Fruit fly (Drosophila melanogaster) whole organism, embryonic: ENCODE data around the gene CG17111.

ENCODE experiments used
- Bdp1 ChIP-seq: fragments of 200-800 bp; sonication (Bioruptor generic); optimal IDR thresholded peaks from 3 replicates; lab custom pipeline; 2016; ENCODE audit warnings: missing biosample characterization, missing genetic modification characterization
- CG10274 ChIP-seq: fragments of 200-800 bp; sonication (Bioruptor generic); optimal IDR thresholded peaks from 3 replicates; lab custom pipeline; 2017; ENCODE audit warnings: missing biosample characterization, mild to moderate bottlenecking, missing genetic modification characterization
- CG12769 ChIP-seq: fragments of 200-800 bp; sonication (Bioruptor generic); optimal IDR thresholded peaks from 2 replicates; lab custom pipeline; 2019; ENCODE audit warnings: missing biosample characterization, mild to moderate bottlenecking, missing genetic modification characterization, moderate library complexity
- CG13287 ChIP-seq: fragments of 200-800 bp; sonication (Bioruptor generic); IDR thresholded peaks from 2 replicates; pipeline ENCODE4 v1.3.6; 2022; ENCODE audit warnings: missing biosample characterization, missing genetic modification characterization; ENCODE audit not compliant: partially characterized antibody
- CG13775 ChIP-seq: fragments of 200-800 bp; sonication (Bioruptor generic); optimal IDR thresholded peaks from 3 replicates; lab custom pipeline; 2017; ENCODE audit warnings: missing biosample characterization, mild to moderate bottlenecking, missing genetic modification characterization
- CG14014 ChIP-seq: fragments of 200-800 bp; sonication (Bioruptor generic); IDR thresholded peaks from 2 replicates; pipeline ENCODE4 v1.3.6; 2022; ENCODE audit warnings: missing biosample characterization, missing genetic modification characterization
- CG16815 ChIP-seq: fragments of 200-800 bp; sonication (Bioruptor generic); optimal IDR thresholded peaks from 3 replicates; lab custom pipeline; 2017; ENCODE audit warnings: missing biosample characterization, mild to moderate bottlenecking, missing genetic modification characterization
- CG17568 ChIP-seq: fragments of 200-800 bp; sonication (Bioruptor generic); optimal IDR thresholded peaks from 2 replicates; lab custom pipeline; 2018; ENCODE audit warnings: missing biosample characterization, mild to moderate bottlenecking, missing genetic modification characterization, moderate library complexity
- CG3407 ChIP-seq: fragments of 200-800 bp; sonication (Bioruptor generic); optimal IDR thresholded peaks from 2 replicates; lab custom pipeline; 2018; ENCODE audit warnings: missing biosample characterization, mild to moderate bottlenecking, missing genetic modification characterization
- CG34422 ChIP-seq: fragments of 200-800 bp; sonication (Bioruptor generic); IDR thresholded peaks from 3 replicates; pipeline ENCODE4 v1.3.6; 2022; ENCODE audit warnings: missing biosample characterization, missing genetic modification characterization
- CG43689 ChIP-seq: fragments of 200-800 bp; sonication (Bioruptor generic); IDR thresholded peaks from 2 replicates; pipeline ENCODE4 v1.3.6; 2022; ENCODE audit warnings: missing biosample characterization, missing genetic modification characterization
- CG6175 ChIP-seq: fragments of 200-800 bp; sonication (Bioruptor generic); IDR thresholded peaks from 3 replicates; pipeline ENCODE4 v1.3.6; 2022; ENCODE audit warnings: missing biosample characterization, missing genetic modification characterization
- CG7786 ChIP-seq: fragments of 200-800 bp; sonication (Bioruptor generic); optimal IDR thresholded peaks from 2 replicates; lab custom pipeline; 2016; ENCODE audit warnings: missing biosample characterization, missing genetic modification characterization
- CG8924 ChIP-seq: fragments of 200-800 bp; optimal IDR thresholded peaks from 3 replicates; lab custom pipeline; 2019; ENCODE audit warnings: missing biosample characterization, mild to moderate bottlenecking, missing genetic modification characterization, moderate library complexity
- CG9817 ChIP-seq: fragments of 200-800 bp; sonication (Bioruptor generic); optimal IDR thresholded peaks from 2 replicates; lab custom pipeline; 2018; ENCODE audit warnings: missing biosample characterization, mild to moderate bottlenecking, missing genetic modification characterization, moderate library complexity
- Chrac-16 ChIP-seq: fragments of 200-800 bp; sonication (Bioruptor generic); optimal IDR thresholded peaks from 3 replicates; lab custom pipeline; 2016; ENCODE audit warnings: missing biosample characterization, missing genetic modification characterization
- CkIIα-i1 ChIP-seq: fragments of 200-800 bp; sonication (Bioruptor generic); IDR thresholded peaks from 2 replicates; pipeline ENCODE4 v1.3.6; 2022; ENCODE audit warnings: missing biosample characterization, missing genetic modification characterization
- E2f1 ChIP-seq: fragments of 200-800 bp; sonication (Bioruptor generic); IDR thresholded peaks from 2 replicates; pipeline ENCODE4 v1.3.6; 2022; ENCODE audit warnings: missing biosample characterization, missing genetic modification characterization
- Gug ChIP-seq: fragments of 200-800 bp; sonication (Bioruptor generic); IDR thresholded peaks from 4 replicates; pipeline ENCODE4 v1.3.6; 2022; ENCODE audit warnings: missing biosample characterization, missing genetic modification characterization
- H15 ChIP-seq: fragments of 200-800 bp; sonication (Bioruptor generic); IDR thresholded peaks from 3 replicates; pipeline ENCODE4 v1.3.6; 2022; ENCODE audit warnings: missing biosample characterization, missing genetic modification characterization
- H2.0 ChIP-seq: fragments of 200-800 bp; sonication (Bioruptor generic); IDR thresholded peaks from 2 replicates; pipeline ENCODE4 v1.3.6; 2022; ENCODE audit warnings: missing biosample characterization, missing genetic modification characterization
- Mes4 ChIP-seq: fragments of 200-800 bp; sonication (Bioruptor generic); optimal IDR thresholded peaks from 2 replicates; lab custom pipeline; 2016; ENCODE audit warnings: missing biosample characterization, missing genetic modification characterization
- NC2β ChIP-seq: fragments of 200-800 bp; sonication (Bioruptor generic); optimal IDR thresholded peaks from 2 replicates; lab custom pipeline; 2016; ENCODE audit warnings: missing biosample characterization, missing genetic modification characterization
- Optix ChIP-seq: fragments of 200-800 bp; sonication (Bioruptor generic); IDR thresholded peaks from 3 replicates; pipeline ENCODE4 v1.3.6; 2022; ENCODE audit warnings: missing biosample characterization, missing genetic modification characterization
- PHDP ChIP-seq: fragments of 200-800 bp; sonication (Bioruptor generic); optimal IDR thresholded peaks from 3 replicates; lab custom pipeline; 2018; ENCODE audit warnings: missing biosample characterization, mild to moderate bottlenecking, missing genetic modification characterization, moderate library complexity
- Usf ChIP-seq: fragments of 200-800 bp; sonication (Bioruptor generic); optimal IDR thresholded peaks from 2 replicates; lab custom pipeline; 2017; ENCODE audit warnings: missing genotype, missing biosample characterization, missing genetic modification characterization
- ap ChIP-seq: fragments of 200-800 bp; sonication (Bioruptor generic); IDR thresholded peaks from 2 replicates; pipeline ENCODE4 v1.3.6; 2022; ENCODE audit warnings: missing biosample characterization, missing genetic modification characterization
- btn ChIP-seq: fragments of 200-800 bp; sonication (Bioruptor generic); optimal IDR thresholded peaks from 2 replicates; lab custom pipeline; 2016; ENCODE audit warnings: missing biosample characterization, missing genetic modification characterization
- caup ChIP-seq: fragments of 200-800 bp; sonication (Bioruptor generic); optimal IDR thresholded peaks from 3 replicates; lab custom pipeline; 2017; ENCODE audit warnings: missing biosample characterization, mild to moderate bottlenecking, missing genetic modification characterization, moderate library complexity; ENCODE audit not compliant: severe bottlenecking
- cg ChIP-seq: fragments of 200-800 bp; sonication (Bioruptor generic); optimal IDR thresholded peaks from 3 replicates; lab custom pipeline; 2019; ENCODE audit warnings: missing biosample characterization, mild to moderate bottlenecking, missing genetic modification characterization, moderate library complexity
- dimm ChIP-seq: fragments of 200-800 bp; sonication (Bioruptor generic); IDR thresholded peaks from 2 replicates; pipeline ENCODE4 v1.3.6; 2022; ENCODE audit warnings: missing biosample characterization, missing genetic modification characterization
- dmrt99B ChIP-seq: fragments of 200-800 bp; sonication (Bioruptor generic); optimal IDR thresholded peaks from 2 replicates; lab custom pipeline; 2018; ENCODE audit warnings: missing biosample characterization, mild to moderate bottlenecking, missing genetic modification characterization, moderate library complexity
- dpn ChIP-seq, 2 experiments: fragments of 200-800 bp; sonication (Bioruptor generic); optimal IDR thresholded peaks; 3 replicates each; lab custom pipeline; 2016; ENCODE audit warnings: missing biosample characterization in 2 of 2, missing genetic modification characterization in 2 of 2
- hkb ChIP-seq, 2 experiments: fragments of 200-800 bp in 1 of 2; fragments of >200 bp in 1 of 2; sonication (Bioruptor generic) in 1 of 2; IDR thresholded peaks in 1 of 2; optimal IDR thresholded peaks in 1 of 2; 2 replicates each; pipeline versions ENCODE4 v1.3.6 to Lab custom; 2017 to 2022; ENCODE audit warnings: missing biosample characterization in 1 of 2, missing genetic modification characterization in 1 of 2
- ind ChIP-seq: fragments of 200-800 bp; sonication (Bioruptor generic); optimal IDR thresholded peaks from 3 replicates; lab custom pipeline; 2016; ENCODE audit warnings: missing biosample characterization, missing genetic modification characterization
- kay ChIP-seq: fragments of 200-800 bp; sonication (Bioruptor generic); optimal IDR thresholded peaks from 2 replicates; lab custom pipeline; 2016; ENCODE audit warnings: missing biosample characterization, missing genetic modification characterization
- ken ChIP-seq: fragments of 200-800 bp; sonication (Bioruptor generic); IDR thresholded peaks from 3 replicates; pipeline ENCODE4 v1.3.6; 2022; ENCODE audit warnings: missing biosample characterization, missing genetic modification characterization
- lab ChIP-seq: fragments of 200-800 bp; sonication (Bioruptor generic); optimal IDR thresholded peaks from 3 replicates; lab custom pipeline; 2017; ENCODE audit warnings: missing biosample characterization, missing genetic modification characterization, mild to moderate bottlenecking, moderate library complexity, missing genetic modification reagents
- lbe ChIP-seq: fragments of 200-800 bp; sonication (Bioruptor generic); optimal IDR thresholded peaks from 2 replicates; lab custom pipeline; 2016; ENCODE audit warnings: missing biosample characterization, mild to moderate bottlenecking, missing genetic modification characterization
- luna ChIP-seq: fragments of 200-800 bp; sonication (Bioruptor generic); optimal IDR thresholded peaks from 2 replicates; lab custom pipeline; 2016; ENCODE audit warnings: missing biosample characterization, missing genetic modification characterization
- nerfin-1 ChIP-seq: fragments of 200-800 bp; sonication (Bioruptor generic); optimal IDR thresholded peaks from 3 replicates; lab custom pipeline; 2019; ENCODE audit warnings: missing biosample characterization, mild to moderate bottlenecking, missing genetic modification characterization, moderate library complexity
- nmo ChIP-seq: fragments of 200-800 bp; sonication (Bioruptor generic); optimal IDR thresholded peaks from 2 replicates; lab custom pipeline; 2018; ENCODE audit warnings: missing biosample characterization, mild to moderate bottlenecking, missing genetic modification characterization, moderate library complexity
- otp ChIP-seq: fragments of 200-800 bp; sonication (Bioruptor generic); IDR thresholded peaks from 3 replicates; pipeline ENCODE4, ENCODE4 v1.3.6; 2022; ENCODE audit warnings: missing biosample characterization, missing genetic modification characterization
- pnt ChIP-seq: fragments of 200-800 bp; sonication (Bioruptor generic); optimal IDR thresholded peaks from 3 replicates; lab custom pipeline; 2016; ENCODE audit warnings: missing biosample characterization, missing genetic modification characterization
- row ChIP-seq: fragments of 200-800 bp; sonication (Bioruptor generic); IDR thresholded peaks from 3 replicates; pipeline ENCODE4 v1.3.6; 2022; ENCODE audit warnings: missing biosample characterization, missing genetic modification characterization
- shn ChIP-seq: fragments of 200-800 bp; sonication (Bioruptor generic); optimal IDR thresholded peaks from 3 replicates; lab custom pipeline; 2016; ENCODE audit warnings: missing biosample characterization, missing genetic modification characterization
- slou ChIP-seq: fragments of 200-800 bp; sonication (Bioruptor generic); optimal IDR thresholded peaks from 3 replicates; lab custom pipeline; 2016; ENCODE audit warnings: missing biosample characterization, missing genetic modification characterization
- ttk ChIP-seq: fragments of 200-800 bp; sonication (Bioruptor generic); IDR thresholded peaks from 2 replicates; pipeline ENCODE4 v2.1.2; 2022; ENCODE audit warnings: missing biosample characterization, missing genetic modification characterization
- vfl ChIP-seq: fragments of 200-800 bp; sonication (Bioruptor generic); optimal IDR thresholded peaks from 2 replicates; lab custom pipeline; 2016; ENCODE audit warnings: missing biosample characterization, missing genetic modification characterization
- wdn ChIP-seq: fragments of 200-800 bp; sonication (Bioruptor generic); IDR thresholded peaks from 2 replicates; pipeline ENCODE4 v1.3.6; 2022; ENCODE audit warnings: missing biosample characterization, missing genetic modification characterization

The CG17111 gene

DNA sequence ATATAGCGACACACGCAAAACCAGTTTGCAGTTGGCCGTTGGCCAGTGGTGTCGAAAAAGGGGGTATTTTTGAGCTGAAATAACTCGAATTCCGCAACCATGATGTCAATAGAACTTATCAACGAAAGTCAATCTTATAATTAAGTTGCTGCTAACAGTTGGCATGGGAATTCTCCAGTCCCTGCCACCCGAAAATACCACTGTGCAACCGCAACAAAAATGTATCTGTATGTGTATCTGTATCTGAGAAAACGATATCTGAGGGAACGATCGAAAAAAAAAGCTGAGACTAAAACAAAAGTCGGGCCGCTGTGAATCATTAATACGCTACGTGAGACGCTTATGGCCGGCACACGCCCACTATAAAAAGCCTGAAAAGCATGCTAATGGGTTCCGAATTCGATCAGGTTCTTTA, 20.5 kb downstream of the CG17111 start (continued):
- TF ChIP-seq CG13287 (no peak), Bdp1 (GFP tag; lab: Kevin White, UChicago) (no peak), lbe (GFP tag; lab: Kevin White, UChicago) (peak; percentile 87), pnt (no peak), CG17568 (GFP tag; lab: Kevin White, UChicago) (peak; percentile 18), CG9817 (peak; percentile 43), CG16815 (GFP tag; lab: Kevin White, UChicago) (peak; percentile 20), otp (GFP tag; lab: Robert Waterston, UW) (peak; percentile 37; the same call in 1 of the 3 replicates), shn (peak; percentile 45), dmrt99B (tag; lab: Kevin White, UChicago) (peak; percentile 32), CG13775 (GFP tag; lab: Kevin White, UChicago) (peak; percentile 21), H15 (GFP tag; lab: Robert Waterston, UW) (0 out of 3 replicates have a peak, but pooled peaks have one; percentile 26), ken (peak; percentile 8; the same call in 1 of the 3 replicates), nerfin-1 (tag; lab: Kevin White, UChicago) (no peak), CG8924 (no peak), CG12769 (tag; lab: Kevin White, UChicago) (peak; percentile 80), CG7786 (peak; percentile 59), Chrac-16 (GFP tag; lab: Kevin White, UChicago) (no peak), CG10274 (GFP tag; lab: Kevin White, UChicago) (peak; percentile 67), slou (GFP tag; lab: Kevin White, UChicago) (no peak), Gug (GFP tag; lab: Robert Waterston, UW) (peak; percentile 61; the same call in 2 of the 4 replicates), CG14014 (GFP tag; lab: Robert Waterston, UW) (peak; percentile 65), hkb (optimal IDR thresholded peaks at IDR 0.05; lab: Kevin White, UChicago) (no peak), hkb (GFP tag; IDR thresholded peaks at IDR 0.05; lab: Robert Waterston, UW) (peak; percentile 64; the same call in 1 of the 2 replicates), ttk (GFP tag; lab: Robert Waterston, UW) (0 out of 2 replicates have a peak, but pooled peaks have one; percentile 29), luna (no peak), Mes4 (GFP tag; lab: Kevin White, UChicago) (no peak), CkIIα-i1 (no peak), kay (GFP tag; lab: Kevin White, UChicago) (peak; percentile 38), CG34422 (GFP tag; lab: Robert Waterston, UW) (peak; percentile 57; the same call in 1 of the 3 replicates), Optix (GFP tag; lab: Robert Waterston, UW) (0 out of 3 replicates have a peak, but pooled peaks have one; percentile 29), CG6175 (GFP tag; lab: Robert Waterston, UW) (peak; percentile 8; the same call in 1 of the 3 replicates), ap (GFP tag; lab: Robert Waterston, UW) (peak; percentile 48; the same call in 1 of the 2 replicates), ind (GFP tag; lab: Kevin White, UChicago) (peak; percentile 37), E2f1 (GFP tag; lab: Robert Waterston, UW) (peak; percentile 40; the same call in 1 of the 2 replicates), nmo (GFP tag; lab: Kevin White, UChicago) (peak; percentile 14), Usf (GFP tag; lab: Kevin White, UChicago) (no peak), caup (peak; percentile 40), CG3407 (GFP tag; lab: Kevin White, UChicago) (no peak), H2.0 (peak; percentile 38; the same call in 1 of the 2 replicates), btn (GFP tag; lab: Kevin White, UChicago) (no peak), NC2β (peak; percentile 18), lab (peak; percentile 60), vfl (GFP tag; lab: Kevin White, UChicago) (peak; percentile 26), dimm (GFP tag; lab: Robert Waterston, UW) (no peak), PHDP (tag; lab: Kevin White, UChicago) (peak; percentile 50), wdn (GFP tag; lab: Robert Waterston, UW) (peak; percentile 44; the same call in 1 of the 2 replicates), row (GFP tag; lab: Robert Waterston, UW) (peak; percentile 65), CG43689 (GFP tag; lab: Robert Waterston, UW) (no peak), cg (peak; percentile 17), dpn (GFP tag; optimal IDR thresholded peaks at IDR 0.05; lab: Kevin White, UChicago) (peak; percentile 7 to 57)
